Fruit fly (Drosophila melanogaster) whole organism: Measurements from ENCODE around the gene beat-VII.

Experiments used
- CG8478 ChIP-seq: fragments of >200 bp; optimal IDR thresholded peaks from 2 replicates; lab custom pipeline; 2018; ENCODE audit warnings: inconsistent platforms
- psq ChIP-seq: fragments of >200 bp; optimal IDR thresholded peaks from 2 replicates; lab custom pipeline; 2017
- usp ChIP-seq: fragments of >200 bp; optimal IDR thresholded peaks from 2 replicates; lab custom pipeline; 2017; ENCODE audit warnings: missing biosample characterization, missing genetic modification characterization, mixed read lengths

dm6 chr3R:26636388-26636787 lies 45.4 kb downstream of the beat-VII start, which contains the start of gene TwdlS:
- TF ChIP-seq usp (GFP tag; lab: Kevin White, UChicago): no peak
- TF ChIP-seq psq: no peak
- TF ChIP-seq CG8478 (lab: Kevin White, UChicago): no peak
